ENCODE assay signal across 1 worm cellular context in genomic region chrX:13539701-13540100, ce11.
TF ChIP-seq lines count a peak whose summit lies in the region.

No protein-coding gene starts in this region.

TF ChIP-seq in whole organism, L1 larva, 84 proteins besides CTCF, POLR2A, EP300 and RAD21 (continued from another document):
- TF ChIP-seq nhr-20 (tag; optimal IDR thresholded peaks at IDR 0.05; lab: Kevin White, UChicago) = peak; percentile 96
- TF ChIP-seq unc-30 (tag; optimal IDR thresholded peaks at IDR 0.05; lab: Kevin White, UChicago) = no peak
- TF ChIP-seq nhr-90 (tag; optimal IDR thresholded peaks at IDR 0.05; lab: Kevin White, UChicago; ENCODE audit: poor library complexity) = peak; percentile 77
- TF ChIP-seq swsn-7 (tag; optimal IDR thresholded peaks at IDR 0.05; lab: Kevin White, UChicago) = peak; percentile 20
- no peak for TF ChIP-seq ces-1 (GFP tag; optimal IDR thresholded peaks at IDR 0.05; lab: Kevin White, UChicago)
- TF ChIP-seq sptf-1 (tag; optimal IDR thresholded peaks at IDR 0.05; lab: Kevin White, UChicago) = no peak
- no peak for TF ChIP-seq nhr-28 (tag; optimal IDR thresholded peaks at IDR 0.05; lab: Kevin White, UChicago)
- no peak for TF ChIP-seq sup-37 (GFP tag; optimal IDR thresholded peaks at IDR 0.05; lab: Kevin White, UChicago)
- peak; percentile 84 for TF ChIP-seq snu-23 (GFP tag; optimal IDR thresholded peaks at IDR 0.05; lab: Kevin White, UChicago)
- peak; percentile 79 for TF ChIP-seq tbx-2 (tag; optimal IDR thresholded peaks at IDR 0.05; lab: Kevin White, UChicago)
- peak in 1 of 2 experiments; percentile 72 for TF ChIP-seq lin-35 (GFP tag; optimal IDR thresholded peaks at IDR 0.05; lab: Kevin White, UChicago)
- peak; percentile 73 for TF ChIP-seq irx-1 (tag; optimal IDR thresholded peaks at IDR 0.05; lab: Kevin White, UChicago)
- TF ChIP-seq hlh-4 (tag; optimal IDR thresholded peaks at IDR 0.05; lab: Kevin White, UChicago) = no peak
- no peak for TF ChIP-seq egl-27 (tag; optimal IDR thresholded peaks at IDR 0.05; lab: Kevin White, UChicago)
- no peak for TF ChIP-seq isw-1 (GFP tag; IDR thresholded peaks at IDR 0.05; lab: Robert Waterston, UW)
- peak; percentile 58 for TF ChIP-seq C16A3.4 (tag; optimal IDR thresholded peaks at IDR 0.05; lab: Kevin White, UChicago)
- peak; percentile 43 to 67 for TF ChIP-seq lsy-2 (tag; optimal IDR thresholded peaks at IDR 0.05; lab: Kevin White, UChicago)
- TF ChIP-seq skn-1 (tag; optimal IDR thresholded peaks at IDR 0.05; lab: Kevin White, UChicago) = peak; percentile 68
- no peak for TF ChIP-seq aha-1 (tag; optimal IDR thresholded peaks at IDR 0.05; lab: Kevin White, UChicago)
- peak; percentile 83 for TF ChIP-seq blmp-1 (tag; optimal IDR thresholded peaks at IDR 0.05; lab: Kevin White, UChicago)
- no peak for TF ChIP-seq ceh-8 (GFP tag; optimal IDR thresholded peaks at IDR 0.05; lab: Kevin White, UChicago)
- peak; percentile 48 for TF ChIP-seq lir-3 (tag; optimal IDR thresholded peaks at IDR 0.05; lab: Kevin White, UChicago; ENCODE audit: poor library complexity)
- TF ChIP-seq fkh-10 (GFP tag; optimal IDR thresholded peaks at IDR 0.05; lab: Kevin White, UChicago) = no peak
- no peak for TF ChIP-seq pqm-1 (tag; optimal IDR thresholded peaks at IDR 0.05; lab: Kevin White, UChicago)
- no peak for TF ChIP-seq ztf-4 (tag; optimal IDR thresholded peaks at IDR 0.05; lab: Kevin White, UChicago)
- no peak for TF ChIP-seq ets-5 (GFP tag; IDR thresholded peaks at IDR 0.05; lab: Robert Waterston, UW)
- no peak for TF ChIP-seq aly-2 (tag; optimal IDR thresholded peaks at IDR 0.05; lab: Kevin White, UChicago)
- no peak for TF ChIP-seq unc-62 (GFP tag; optimal IDR thresholded peaks at IDR 0.05; lab: Kevin White, UChicago)
- 0 out of 2 replicates have a peak, but pooled peaks have one; percentile 28 for TF ChIP-seq ceh-88 (GFP tag; IDR thresholded peaks at IDR 0.05; lab: Robert Waterston, UW)
- TF ChIP-seq nhr-84 (tag; optimal IDR thresholded peaks at IDR 0.05; lab: Kevin White, UChicago) = no peak
- TF ChIP-seq alr-1 (tag; optimal IDR thresholded peaks at IDR 0.05; lab: Kevin White, UChicago; ENCODE audit: borderline replicate concordance) = no peak
- TF ChIP-seq lin-13 (GFP tag; optimal IDR thresholded peaks at IDR 0.05; lab: Kevin White, UChicago) = no peak
- TF ChIP-seq elt-2 (tag; optimal IDR thresholded peaks at IDR 0.05; lab: Kevin White, UChicago) = no peak
